Worm (Caenorhabditis elegans) whole organism, L2 larva: ENCODE measurements around the gene ZK1010.5.

Source experiments
- aly-2 ChIP-seq: fragments of 150-350 bp; optimal IDR thresholded peaks from 2 replicates; lab custom pipeline; 2014; ENCODE audit warnings: missing biosample characterization, missing genetic modification characterization
- ama-1 ChIP-seq: fragments of 150-350 bp; optimal IDR thresholded peaks from 2 replicates; lab custom pipeline; 2018; ENCODE audit warnings: inconsistent platforms
- blmp-1 ChIP-seq: sonication (generic microtip); optimal IDR thresholded peaks from 2 replicates; lab custom pipeline; 2017; ENCODE audit warnings: missing genetic modification characterization, mild to moderate bottlenecking, missing compliant biosample characterization, antibody characterized with exemption, moderate library complexity; ENCODE audit not compliant: insufficient read depth
- ceh-16 ChIP-seq: fragments of 150-350 bp; optimal IDR thresholded peaks from 2 replicates; lab custom pipeline; 2014; ENCODE audit warnings: missing biosample characterization, missing genetic modification characterization
- ceh-82 ChIP-seq: fragments of 150-350 bp; optimal IDR thresholded peaks from 2 replicates; lab custom pipeline; 2014; ENCODE audit warnings: missing biosample characterization, missing genetic modification characterization
- fos-1 ChIP-seq: fragments of 150-350 bp; optimal IDR thresholded peaks from 2 replicates; lab custom pipeline; 2014; ENCODE audit warnings: missing biosample characterization, missing genetic modification characterization
- nhr-11 ChIP-seq: fragments of 150-350 bp; optimal IDR thresholded peaks from 2 replicates; lab custom pipeline; 2014; ENCODE audit warnings: missing biosample characterization, missing genetic modification characterization
- nhr-12 ChIP-seq: fragments of 150-350 bp; optimal IDR thresholded peaks from 2 replicates; lab custom pipeline; 2014; ENCODE audit warnings: missing biosample characterization, missing genetic modification characterization
- nhr-237 ChIP-seq: fragments of 150-350 bp; optimal IDR thresholded peaks from 2 replicates; lab custom pipeline; 2014; ENCODE audit warnings: missing biosample characterization, missing genetic modification characterization
- sma-3 ChIP-seq: sonication (generic microtip); optimal IDR thresholded peaks from 2 replicates; lab custom pipeline; 2016; ENCODE audit warnings: missing genetic modification reagents, missing genetic modification characterization, missing compliant biosample characterization
- unc-39 ChIP-seq: fragments of 150-350 bp; optimal IDR thresholded peaks from 2 replicates; lab custom pipeline; 2014; ENCODE audit warnings: missing biosample characterization, missing genetic modification characterization
- unc-62 ChIP-seq: fragments of 150-350 bp; optimal IDR thresholded peaks from 2 replicates; lab custom pipeline; 2014; ENCODE audit warnings: missing biosample characterization, missing genetic modification reagents, missing genetic modification characterization
- ztf-11 ChIP-seq: sonication (generic microtip); optimal IDR thresholded peaks from 2 replicates; lab custom pipeline; 2017; ENCODE audit warnings: missing biosample characterization, missing genetic modification characterization

ce11 chrIII:13015754-13016317 is 28.5 kb upstream of the ZK1010.5 start:
- TF ChIP-seq aly-2 (no peak), ceh-16 (no peak), ceh-82 (tag; lab: Kevin White, UChicago) (no peak), unc-39 (tag; lab: Kevin White, UChicago) (no peak), unc-62 (no peak), fos-1 (tag; lab: Kevin White, UChicago) (peak; percentile 43), ama-1 (no peak), blmp-1 (tag; lab: Kevin White, UChicago) (no peak), nhr-12 (tag; lab: Kevin White, UChicago) (no peak), ztf-11 (tag; lab: Kevin White, UChicago) (no peak), sma-3 (no peak), nhr-11 (tag; lab: Kevin White, UChicago) (no peak), nhr-237 (tag; lab: Kevin White, UChicago) (no peak)
